Fruit fly (Drosophila melanogaster): ENCODE measurements around the gene hng3.
A peak's percentile ranks its signal among the peaks of the same experiment; 100 is the strongest.

Gene hng3

DNA sequence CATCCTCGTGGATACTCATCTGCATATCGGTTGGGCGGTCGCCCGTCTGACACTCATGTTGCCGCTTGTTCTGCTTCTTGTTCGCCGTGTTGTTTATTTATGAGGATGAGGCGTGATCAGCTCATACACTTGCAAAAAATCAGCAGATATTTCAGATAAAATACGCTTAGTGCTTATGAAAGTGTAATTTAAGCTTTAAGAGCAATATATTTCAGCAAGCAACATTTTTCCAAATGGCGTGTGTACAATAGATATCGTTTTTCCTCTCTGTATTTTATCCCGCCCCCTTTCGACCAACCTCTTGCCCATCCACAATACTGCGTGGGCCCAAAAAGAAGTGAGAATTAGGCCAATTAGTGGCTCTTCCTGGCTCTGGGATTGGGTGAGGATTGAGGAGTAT, 16.9 kb upstream of the hng3 start (continued):
- TF ChIP-seq CG11696 (GFP tag; IDR thresholded peaks at IDR 0.05) (peak; percentile 58; the same call in 1 of the 2 replicates), croc (GFP tag; conservative IDR thresholded peaks at IDR 0.05) (peak; percentile 45; the same call in 1 of the 3 replicates), CG34422 (GFP tag; IDR thresholded peaks at IDR 0.05) (0 out of 3 replicates have a peak, but pooled peaks have one; percentile 29), sr (GFP tag; IDR thresholded peaks at IDR 0.05) (0 out of 3 replicates have a peak, but pooled peaks have one; percentile 40), CG11093 (GFP tag; IDR thresholded peaks at IDR 0.05) (peak; percentile 54; the same call in 1 of the 3 replicates), CG7839 (tag; optimal IDR thresholded peaks at IDR 0.05) (peak; percentile 36), Xbp1 (GFP tag; optimal IDR thresholded peaks at IDR 0.05) (peak; percentile 41), Sox102F (GFP tag; optimal IDR thresholded peaks at IDR 0.05) (peak; percentile 62), H2.0 (GFP tag; IDR thresholded peaks at IDR 0.05) (peak; percentile 61), CG6854 (GFP tag; optimal IDR thresholded peaks at IDR 0.05) (no peak), klu (GFP tag; IDR thresholded peaks at IDR 0.05) (peak; percentile 31; the same call in 1 of the 2 replicates), ham (GFP tag; IDR thresholded peaks at IDR 0.05) (no peak), Ada2b (GFP tag; IDR thresholded peaks at IDR 0.05) (0 out of 2 replicates have a peak, but pooled peaks have one; percentile 9), sob (GFP tag; IDR thresholded peaks at IDR 0.05) (no peak), lmd (GFP tag; IDR thresholded peaks at IDR 0.05) (peak; percentile 76), CG17802 (tag; optimal IDR thresholded peaks at IDR 0.05) (peak; percentile 41), CG2875 (GFP tag; optimal IDR thresholded peaks at IDR 0.05) (peak; percentile 20), Six4 (GFP tag; optimal IDR thresholded peaks at IDR 0.05) (no peak), CG7556 (GFP tag; optimal IDR thresholded peaks at IDR 0.05) (peak; percentile 9), scrt (GFP tag; optimal IDR thresholded peaks at IDR 0.05) (no peak), sc (optimal IDR thresholded peaks at IDR 0.05) (no peak), sc (GFP tag; optimal IDR thresholded peaks at IDR 0.05) (peak; percentile 23), tap (tag; optimal IDR thresholded peaks at IDR 0.05) (peak; percentile 41), CG32772 (GFP tag; IDR thresholded peaks at IDR 0.05) (peak; percentile 54; the same call in 1 of the 2 replicates), Bgb (GFP tag; IDR thresholded peaks at IDR 0.05; ENCODE audit: partially characterized antibody) (no peak), Dad (GFP tag; optimal IDR thresholded peaks at IDR 0.05) (no peak), CG30431 (GFP tag; optimal IDR thresholded peaks at IDR 0.05) (peak; percentile 8), GATAe (GFP tag; conservative IDR thresholded peaks at IDR 0.05) (no peak), Aef1 (GFP tag; IDR thresholded peaks at IDR 0.05) (0 out of 3 replicates have a peak, but pooled peaks have one; percentile 20), Dek (tag; optimal IDR thresholded peaks at IDR 0.05) (no peak), CoRest (tag; optimal IDR thresholded peaks at IDR 0.05) (peak; percentile 52), HLH54F (GFP tag; optimal IDR thresholded peaks at IDR 0.05) (no peak), CG11695 (GFP tag; IDR thresholded peaks at IDR 0.05) (peak; percentile 25; the same call in 1 of the 3 replicates), chinmo (GFP tag; IDR thresholded peaks at IDR 0.05; ENCODE audit: partially characterized antibody) (no peak), H15 (GFP tag; IDR thresholded peaks at IDR 0.05) (peak; percentile 67; the same call in 2 of the 3 replicates), NfI (GFP tag; optimal IDR thresholded peaks at IDR 0.05) (peak; percentile 8), CG34224 (GFP tag; IDR thresholded peaks at IDR 0.05; ENCODE audit: partially characterized antibody) (no peak), Drgx (GFP tag; IDR thresholded peaks at IDR 0.05) (peak; percentile 42), D19A (tag; optimal IDR thresholded peaks at IDR 0.05) (peak; percentile 36), caup (GFP tag; optimal IDR thresholded peaks at IDR 0.05; ENCODE audit: severe bottlenecking) (no peak), CG16815 (GFP tag; optimal IDR thresholded peaks at IDR 0.05) (peak; percentile 16), gem (tag; optimal IDR thresholded peaks at IDR 0.05) (peak; percentile 64), Dfd (GFP tag; optimal IDR thresholded peaks at IDR 0.05) (no peak), CG9797 (GFP tag; optimal IDR thresholded peaks at IDR 0.05) (no peak), gcm2 (GFP tag; optimal IDR thresholded peaks at IDR 0.05) (no peak), CG1602 (GFP tag; optimal IDR thresholded peaks at IDR 0.05) (peak; percentile 38), Nf-YC (tag; optimal IDR thresholded peaks at IDR 0.05) (no peak), CG16863 (GFP tag; optimal IDR thresholded peaks at IDR 0.05) (peak; percentile 26), CG14710 (tag; optimal IDR thresholded peaks at IDR 0.05) (peak; percentile 55), otp (GFP tag; IDR thresholded peaks at IDR 0.05) (0 out of 3 replicates have a peak, but pooled peaks have one; percentile 24)

Data from whole organism, embryonic.